Worm (Caenorhabditis elegans) whole organism, late embryonic: Measurements from ENCODE around the gene F26G1.3.

Experiments
- C08G9.2 ChIP-seq: sonication (generic microtip); optimal IDR thresholded peaks from 2 replicates; lab custom pipeline; 2016; ENCODE audit warnings: mild to moderate bottlenecking, missing genetic modification characterization, moderate library complexity, missing compliant biosample characterization
- K09A11.1 ChIP-seq: sonication (generic microtip); optimal IDR thresholded peaks from 2 replicates; lab custom pipeline; 2017; ENCODE audit warnings: antibody characterized with exemption, mild to moderate bottlenecking, missing genetic modification characterization, missing compliant biosample characterization; ENCODE audit not compliant: insufficient read depth
- ahr-1 ChIP-seq: sonication (generic microtip); optimal IDR thresholded peaks from 2 replicates; lab custom pipeline; 2016; ENCODE audit warnings: missing genetic modification characterization, missing compliant biosample characterization
- ceh-14 ChIP-seq: sonication (generic microtip); optimal IDR thresholded peaks from 2 replicates; lab custom pipeline; 2016; ENCODE audit warnings: missing genotype, missing genetic modification characterization, missing compliant biosample characterization
- ceh-19 ChIP-seq: fragments of 200-800 bp; sonication (Bioruptor generic); optimal IDR thresholded peaks from 2 replicates; lab custom pipeline; 2018; ENCODE audit warnings: mild to moderate bottlenecking, missing genetic modification characterization, missing compliant biosample characterization
- ceh-24 ChIP-seq: sonication (generic microtip); optimal IDR thresholded peaks from 2 replicates; lab custom pipeline; 2016; ENCODE audit warnings: mild to moderate bottlenecking, missing genetic modification characterization, missing compliant biosample characterization
- ceh-31 ChIP-seq: sonication (generic microtip); optimal IDR thresholded peaks from 2 replicates; lab custom pipeline; 2016; ENCODE audit warnings: missing genetic modification characterization, missing compliant biosample characterization
- ceh-34 ChIP-seq: sonication (generic microtip); optimal IDR thresholded peaks from 2 replicates; lab custom pipeline; 2016; ENCODE audit warnings: mild to moderate bottlenecking, missing genetic modification characterization, missing compliant biosample characterization
- ceh-45 ChIP-seq: fragments of 200-800 bp; sonication (Bioruptor generic); IDR thresholded peaks from 2 replicates; pipeline ENCODE4 v1.3.6; 2022; ENCODE audit warnings: missing genetic modification reagents, missing genetic modification characterization, missing compliant biosample characterization
- ceh-48 ChIP-seq: sonication (generic microtip); optimal IDR thresholded peaks from 2 replicates; lab custom pipeline; 2016; ENCODE audit warnings: missing genetic modification characterization, inconsistent platforms, missing compliant biosample characterization
- dve-1 ChIP-seq: sonication (generic microtip); optimal IDR thresholded peaks from 2 replicates; lab custom pipeline; 2017; ENCODE audit warnings: antibody characterized with exemption, mild to moderate bottlenecking, missing genetic modification characterization, missing compliant biosample characterization
- elt-2 ChIP-seq: sonication (generic microtip); optimal IDR thresholded peaks from 2 replicates; lab custom pipeline; 2016; ENCODE audit warnings: missing genetic modification reagents, missing genetic modification characterization, missing compliant biosample characterization
- ets-4 ChIP-seq: sonication (generic microtip); optimal IDR thresholded peaks from 2 replicates; lab custom pipeline; 2016; ENCODE audit warnings: missing genetic modification characterization, missing compliant biosample characterization
- fkh-10 ChIP-seq: fragments of 150-350 bp; optimal IDR thresholded peaks from 2 replicates; lab custom pipeline; 2014; ENCODE audit warnings: missing biosample characterization, missing genetic modification reagents, missing genetic modification characterization
- fkh-6 ChIP-seq: sonication (generic microtip); optimal IDR thresholded peaks from 2 replicates; lab custom pipeline; 2016; ENCODE audit warnings: missing genetic modification characterization, missing compliant biosample characterization
- gmeb-2 ChIP-seq: sonication (generic microtip); optimal IDR thresholded peaks from 2 replicates; lab custom pipeline; 2016; ENCODE audit warnings: missing genetic modification characterization, inconsistent platforms, missing compliant biosample characterization
- hlh-15 ChIP-seq: sonication (generic microtip); optimal IDR thresholded peaks from 2 replicates; lab custom pipeline; 2016; ENCODE audit warnings: missing genetic modification characterization, missing compliant biosample characterization
- hlh-8 ChIP-seq: sonication (generic microtip); optimal IDR thresholded peaks from 2 replicates; lab custom pipeline; 2016; ENCODE audit warnings: missing genotype, missing genetic modification characterization, missing compliant biosample characterization
- madf-2 ChIP-seq: sonication (generic microtip); optimal IDR thresholded peaks from 2 replicates; lab custom pipeline; 2017; ENCODE audit warnings: missing genetic modification characterization, missing compliant biosample characterization
- mec-3 ChIP-seq: sonication (generic microtip); optimal IDR thresholded peaks from 2 replicates; lab custom pipeline; 2016; ENCODE audit warnings: borderline replicate concordance, missing genetic modification characterization, missing compliant biosample characterization
- nfya-1 ChIP-seq: sonication (generic microtip); optimal IDR thresholded peaks from 2 replicates; lab custom pipeline; 2017; ENCODE audit warnings: missing genetic modification characterization, mild to moderate bottlenecking, missing compliant biosample characterization, antibody characterized with exemption, moderate library complexity
- nhr-11 ChIP-seq: fragments of 150-350 bp; optimal IDR thresholded peaks from 2 replicates; lab custom pipeline; 2014; ENCODE audit warnings: missing biosample characterization, missing genetic modification characterization
- nhr-232 ChIP-seq: sonication (generic microtip); optimal IDR thresholded peaks from 2 replicates; lab custom pipeline; 2016; ENCODE audit warnings: missing genetic modification characterization, missing compliant biosample characterization
- npax-4 ChIP-seq: sonication (generic microtip); optimal IDR thresholded peaks from 2 replicates; lab custom pipeline; 2016; ENCODE audit warnings: missing genetic modification characterization, missing compliant biosample characterization
- pax-1 ChIP-seq: fragments of 150-350 bp; optimal IDR thresholded peaks from 2 replicates; lab custom pipeline; 2014; ENCODE audit warnings: missing biosample characterization, missing genetic modification characterization
- pha-2 ChIP-seq: sonication (generic microtip); optimal IDR thresholded peaks from 2 replicates; lab custom pipeline; 2017; ENCODE audit warnings: mild to moderate bottlenecking, missing genetic modification characterization, missing compliant biosample characterization
- sdc-2 ChIP-seq: sonication (generic microtip); optimal IDR thresholded peaks from 2 replicates; lab custom pipeline; 2016; ENCODE audit warnings: missing genotype, missing genetic modification characterization, missing compliant biosample characterization
- tbx-7 ChIP-seq: sonication (generic microtip); optimal IDR thresholded peaks from 2 replicates; lab custom pipeline; 2016; ENCODE audit warnings: missing genotype, missing genetic modification characterization, missing compliant biosample characterization
- ttx-3 ChIP-seq: sonication (generic microtip); optimal IDR thresholded peaks from 2 replicates; lab custom pipeline; 2016; ENCODE audit warnings: missing genetic modification reagents, missing genetic modification characterization, missing compliant biosample characterization
- unc-42 ChIP-seq: sonication (generic microtip); optimal IDR thresholded peaks from 2 replicates; lab custom pipeline; 2016; ENCODE audit warnings: missing genotype, missing genetic modification characterization, missing compliant biosample characterization
- unc-55 ChIP-seq: sonication (generic microtip); optimal IDR thresholded peaks from 2 replicates; lab custom pipeline; 2017; ENCODE audit warnings: missing biosample characterization, missing genetic modification reagents, missing genetic modification characterization
- unc-86 ChIP-seq: sonication (generic microtip); optimal IDR thresholded peaks from 2 replicates; lab custom pipeline; 2016; ENCODE audit warnings: missing genetic modification characterization, missing compliant biosample characterization
- zip-5 ChIP-seq: sonication (generic microtip); optimal IDR thresholded peaks from 2 replicates; lab custom pipeline; 2016; ENCODE audit warnings: missing genetic modification characterization, missing compliant biosample characterization

Gene F26G1.3

ce11 chrII:4756751-4757150 is 1.8 kb upstream of the F26G1.3 start, which contains the start of gene C27D9.2:
TSS of gene C27D9.2 (minus strand) at chrII:4756851.
- TF ChIP-seq fkh-10: no peak
- TF ChIP-seq dve-1 (tag; lab: Kevin White, UChicago): no peak
- TF ChIP-seq ceh-45: no peak
- no peak for TF ChIP-seq ceh-19 (GFP tag; lab: Kevin White, UChicago)
- TF ChIP-seq ttx-3 (tag; lab: Kevin White, UChicago): no peak
- no peak for TF ChIP-seq gmeb-2 (tag; lab: Kevin White, UChicago)
- no peak for TF ChIP-seq pha-2
- no peak for TF ChIP-seq nhr-11 (tag; lab: Kevin White, UChicago)
- TF ChIP-seq ceh-31 (tag; lab: Kevin White, UChicago): no peak
- no peak for TF ChIP-seq ceh-14 (tag; lab: Kevin White, UChicago)
- no peak for TF ChIP-seq unc-42 (tag; lab: Kevin White, UChicago)
- TF ChIP-seq nhr-232 (tag; lab: Kevin White, UChicago): no peak
- TF ChIP-seq ceh-34 (tag; lab: Kevin White, UChicago): no peak
- no peak for TF ChIP-seq fkh-6 (tag; lab: Kevin White, UChicago)
- no peak for TF ChIP-seq hlh-8
- TF ChIP-seq madf-2 (tag; lab: Kevin White, UChicago): no peak

- no peak for TF ChIP-seq npax-4 (tag; lab: Kevin White, UChicago)
- no peak for TF ChIP-seq ceh-48 (tag; lab: Kevin White, UChicago)
- TF ChIP-seq tbx-7 (tag; lab: Kevin White, UChicago): no peak
- no peak for TF ChIP-seq unc-86 (tag; lab: Kevin White, UChicago)
- no peak for TF ChIP-seq nfya-1
- no peak for TF ChIP-seq elt-2 (tag; lab: Kevin White, UChicago)
- no peak for TF ChIP-seq ahr-1 (tag; lab: Kevin White, UChicago)
- no peak for TF ChIP-seq zip-5 (tag; lab: Kevin White, UChicago)
Observed at ce11 chrII:4759835-4760234, 1.3 kb downstream of the F26G1.3 start.

- TF ChIP-seq ceh-24 (no peak), unc-55 (GFP tag; lab: Kevin White, UChicago) (no peak), hlh-15 (tag; lab: Kevin White, UChicago) (no peak)
- TF ChIP-seq, all 69 proteins: peak for 0
Observed at ce11 chrII:4761020-4761419, 2.5 kb downstream of the F26G1.3 start.

ce11 chrII:4762574-4763285 is 4.2 kb downstream of the F26G1.3 start, which contains the start of gene F26G1.2:
TSS of gene F26G1.2 (plus strand) at chrII:4763081.
- TF ChIP-seq pax-1 (tag; lab: Kevin White, UChicago): no peak

ce11 chrII:4766284-4766683 is 7.7 kb downstream of the F26G1.3 start, which contains the start of gene ttm-2:
TSS of gene ttm-2 (minus strand) at chrII:4766384.
- TF ChIP-seq ttx-3 (tag; lab: Kevin White, UChicago): no peak
- TF ChIP-seq ceh-24: no peak
- no peak for TF ChIP-seq sdc-2
- no peak for TF ChIP-seq unc-55 (GFP tag; lab: Kevin White, UChicago)
- TF ChIP-seq ceh-48 (tag; lab: Kevin White, UChicago): no peak
- no peak for TF ChIP-seq ets-4 (tag; lab: Kevin White, UChicago)
- TF ChIP-seq ceh-31 (tag; lab: Kevin White, UChicago): no peak
- no peak for TF ChIP-seq dve-1 (tag; lab: Kevin White, UChicago)
- no peak for TF ChIP-seq K09A11.1 (tag; lab: Kevin White, UChicago)
- TF ChIP-seq C08G9.2 (tag; lab: Kevin White, UChicago): no peak
- no peak for TF ChIP-seq mec-3 (tag; lab: Kevin White, UChicago)
